Fruit fly (Drosophila melanogaster): Measurements from ENCODE around the gene CG4678.
A peak's percentile ranks its signal among the peaks of the same experiment; 100 is the strongest.

CG4678 gene

DNA sequence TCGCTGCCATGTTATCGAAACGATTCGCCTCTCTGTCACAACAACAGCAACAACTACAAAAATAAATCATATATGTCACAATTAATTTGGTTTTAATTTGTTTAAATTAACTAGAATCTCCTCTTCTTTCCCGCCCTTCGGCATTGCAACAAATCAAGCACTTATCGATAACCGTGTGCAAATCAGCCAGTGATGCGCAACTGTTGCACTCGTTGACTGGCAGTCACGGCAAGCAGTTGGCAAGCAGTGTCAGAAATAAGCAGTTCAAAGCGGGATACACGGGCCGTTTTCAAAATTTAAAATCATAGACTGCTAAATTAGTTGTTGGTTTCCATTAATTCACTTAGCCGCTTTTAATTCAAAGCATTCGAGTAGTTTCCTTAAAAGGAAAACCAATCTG lies 12.2 kb upstream of the CG4678 start, which contains the start of gene Axs:
Gene Axs (minus strand): TSS at position 131 of the 400 bp plus-strand sequence.
- TF ChIP-seq h (GFP tag; optimal IDR thresholded peaks at IDR 0.05) (no peak), Jra (GFP tag; optimal IDR thresholded peaks at IDR 0.05) (peak; percentile 55), CrebA (GFP tag; optimal IDR thresholded peaks at IDR 0.05; ENCODE audit: borderline replicate concordance) (no peak), Myc (optimal IDR thresholded peaks at IDR 0.05) (peak; percentile 75), Dif (GFP tag; optimal IDR thresholded peaks at IDR 0.05; ENCODE audit: partially characterized antibody) (peak; percentile 6), foxo (GFP tag; optimal IDR thresholded peaks at IDR 0.05) (peak in 1 of 2 experiments; percentile 5), Dfd (GFP tag; optimal IDR thresholded peaks at IDR 0.05) (no peak), dmrt93B (GFP tag; optimal IDR thresholded peaks at IDR 0.05) (no peak), N (GFP tag; optimal IDR thresholded peaks at IDR 0.05) (peak; percentile 56)

dm6 chrX:16687400-16688105 lies 8.4 kb upstream of the CG4678 start:
- TF ChIP-seq fru (GFP tag; optimal IDR thresholded peaks at IDR 0.05) (no peak), usp (GFP tag; optimal IDR thresholded peaks at IDR 0.05) (no peak), N (GFP tag; optimal IDR thresholded peaks at IDR 0.05) (no peak), Sp1 (GFP tag; optimal IDR thresholded peaks at IDR 0.05) (no peak), Abd-B (GFP tag; optimal IDR thresholded peaks at IDR 0.05) (no peak), sage (GFP tag; optimal IDR thresholded peaks at IDR 0.05) (no peak), Dif (GFP tag; optimal IDR thresholded peaks at IDR 0.05; ENCODE audit: partially characterized antibody) (no peak), CG9705 (GFP tag; optimal IDR thresholded peaks at IDR 0.05) (no peak), Mio (GFP tag; optimal IDR thresholded peaks at IDR 0.05) (no peak), Hnf4 (GFP tag; optimal IDR thresholded peaks at IDR 0.05) (no peak), tai (GFP tag; optimal IDR thresholded peaks at IDR 0.05) (no peak), CG32264 (GFP tag; optimal IDR thresholded peaks at IDR 0.05) (no peak), ey (GFP tag; optimal IDR thresholded peaks at IDR 0.05) (no peak), sv (GFP tag; optimal IDR thresholded peaks at IDR 0.05) (no peak), h (GFP tag; optimal IDR thresholded peaks at IDR 0.05) (no peak), rgr (GFP tag; optimal IDR thresholded peaks at IDR 0.05) (no peak), dsf (GFP tag; optimal IDR thresholded peaks at IDR 0.05; ENCODE audit: borderline replicate concordance) (no peak)

dm6 chrX:16688106-16688459 lies 7.8 kb upstream of the CG4678 start:
- TF ChIP-seq Rel (GFP tag; optimal IDR thresholded peaks at IDR 0.05) (no peak), Rel (tag; optimal IDR thresholded peaks at IDR 0.05) (peak; percentile 50), CrebA (GFP tag; optimal IDR thresholded peaks at IDR 0.05; ENCODE audit: borderline replicate concordance) (no peak)

DNA sequence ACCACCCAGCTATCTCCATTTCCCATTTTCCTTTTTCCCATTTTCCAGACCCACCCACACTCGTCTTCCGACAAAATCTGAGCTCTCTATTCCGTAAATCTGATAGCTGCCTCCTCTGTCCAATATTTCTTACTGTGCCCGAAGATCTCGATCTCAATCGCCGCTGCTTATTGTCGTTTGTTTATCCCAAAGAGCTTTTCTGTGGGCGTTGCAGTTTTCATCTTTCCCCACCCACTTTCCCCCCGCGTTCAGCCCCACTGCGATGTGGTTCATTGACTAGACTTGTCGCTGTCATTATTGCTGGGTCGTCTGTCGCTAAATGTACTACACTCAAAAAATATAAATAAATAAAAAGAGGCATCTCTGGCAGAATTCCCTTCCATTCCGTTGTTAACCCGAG lies 6.6 kb upstream of the CG4678 start:
- TF ChIP-seq foxo (GFP tag; optimal IDR thresholded peaks at IDR 0.05) (no peak), fru (GFP tag; optimal IDR thresholded peaks at IDR 0.05) (no peak), tai (GFP tag; optimal IDR thresholded peaks at IDR 0.05) (no peak), dmrt93B (GFP tag; optimal IDR thresholded peaks at IDR 0.05) (no peak), ey (GFP tag; optimal IDR thresholded peaks at IDR 0.05) (no peak), Hr78 (GFP tag; optimal IDR thresholded peaks at IDR 0.05) (no peak), sage (GFP tag; optimal IDR thresholded peaks at IDR 0.05) (no peak), CG9705 (GFP tag; optimal IDR thresholded peaks at IDR 0.05) (no peak), Dfd (GFP tag; optimal IDR thresholded peaks at IDR 0.05) (no peak), Mio (GFP tag; optimal IDR thresholded peaks at IDR 0.05) (no peak)

DNA sequence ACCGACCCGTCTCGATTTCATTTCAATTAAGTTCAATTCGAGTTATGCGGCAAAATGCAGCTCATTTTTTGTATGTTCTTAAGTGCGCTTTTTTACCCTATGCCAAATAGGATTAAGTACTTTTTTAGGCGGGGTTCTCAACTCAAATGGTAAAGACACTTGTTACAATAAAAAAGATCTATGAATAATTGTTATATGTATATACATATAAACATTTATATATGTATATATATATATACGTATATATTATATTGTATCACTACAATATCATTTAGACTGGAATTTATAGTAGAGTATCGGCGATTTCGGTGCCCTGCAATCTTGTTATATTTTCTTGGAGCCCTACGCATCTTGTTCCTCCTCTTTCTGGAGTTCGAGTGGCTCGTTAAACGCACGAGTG lies 6.0 kb upstream of the CG4678 start:
- TF ChIP-seq Mio (GFP tag; optimal IDR thresholded peaks at IDR 0.05) (no peak), N (GFP tag; optimal IDR thresholded peaks at IDR 0.05) (no peak), lola (GFP tag; optimal IDR thresholded peaks at IDR 0.05) (no peak), woc (GFP tag; optimal IDR thresholded peaks at IDR 0.05) (no peak)

- TF ChIP-seq dmrt93B (GFP tag; optimal IDR thresholded peaks at IDR 0.05) = no peak
- no peak for TF ChIP-seq Dfd (GFP tag; optimal IDR thresholded peaks at IDR 0.05)
- no peak for TF ChIP-seq rgr (GFP tag; optimal IDR thresholded peaks at IDR 0.05)
- TF ChIP-seq ey (GFP tag; optimal IDR thresholded peaks at IDR 0.05) = no peak
- TF ChIP-seq lola (GFP tag; optimal IDR thresholded peaks at IDR 0.05) = no peak
- TF ChIP-seq GATAd (GFP tag; optimal IDR thresholded peaks at IDR 0.05) = no peak
- TF ChIP-seq Hnf4 (GFP tag; optimal IDR thresholded peaks at IDR 0.05) = no peak
- no peak for TF ChIP-seq br (GFP tag; optimal IDR thresholded peaks at IDR 0.05)
- no peak for TF ChIP-seq CrebA (GFP tag; optimal IDR thresholded peaks at IDR 0.05; ENCODE audit: borderline replicate concordance)
- TF ChIP-seq CG9705 (GFP tag; optimal IDR thresholded peaks at IDR 0.05) = no peak
- TF ChIP-seq sage (GFP tag; optimal IDR thresholded peaks at IDR 0.05) = no peak
- TF ChIP-seq fru (GFP tag; optimal IDR thresholded peaks at IDR 0.05) = no peak
- TF ChIP-seq Mio (GFP tag; optimal IDR thresholded peaks at IDR 0.05) = no peak
- TF ChIP-seq woc (GFP tag; optimal IDR thresholded peaks at IDR 0.05) = no peak
- TF ChIP-seq Rel (GFP tag; optimal IDR thresholded peaks at IDR 0.05) = no peak
- TF ChIP-seq Rel (tag; optimal IDR thresholded peaks at IDR 0.05) = no peak
- TF ChIP-seq dl (GFP tag; optimal IDR thresholded peaks at IDR 0.05; ENCODE audit: insufficient read depth in 1 of 2, partially characterized antibody in 2 of 2) = no peak
- TF ChIP-seq CG32264 (GFP tag; optimal IDR thresholded peaks at IDR 0.05) = no peak
- TF ChIP-seq Abd-B (GFP tag; optimal IDR thresholded peaks at IDR 0.05) = no peak
- TF ChIP-seq usp (GFP tag; optimal IDR thresholded peaks at IDR 0.05) = no peak
These were observed 5.4 kb upstream of the CG4678 start for dm6 chrX:16690499-16690898.

Data from whole organism, wandering third instar larva.